Fruit fly (Drosophila melanogaster) whole organism, wandering third instar larva: ENCODE results near the gene CG13616.

Source experiments
- Abd-B ChIP-seq: fragments of >200 bp; optimal IDR thresholded peaks from 2 replicates; lab custom pipeline; 2017; ENCODE audit warnings: missing biosample characterization, missing genetic modification characterization
- pan ChIP-seq: fragments of >200 bp; optimal IDR thresholded peaks from 2 replicates; lab custom pipeline; 2017
- usp ChIP-seq: fragments of >200 bp; optimal IDR thresholded peaks from 2 replicates; lab custom pipeline; 2017; ENCODE audit warnings: missing biosample characterization, missing genetic modification characterization

Gene CG13616

DNA sequence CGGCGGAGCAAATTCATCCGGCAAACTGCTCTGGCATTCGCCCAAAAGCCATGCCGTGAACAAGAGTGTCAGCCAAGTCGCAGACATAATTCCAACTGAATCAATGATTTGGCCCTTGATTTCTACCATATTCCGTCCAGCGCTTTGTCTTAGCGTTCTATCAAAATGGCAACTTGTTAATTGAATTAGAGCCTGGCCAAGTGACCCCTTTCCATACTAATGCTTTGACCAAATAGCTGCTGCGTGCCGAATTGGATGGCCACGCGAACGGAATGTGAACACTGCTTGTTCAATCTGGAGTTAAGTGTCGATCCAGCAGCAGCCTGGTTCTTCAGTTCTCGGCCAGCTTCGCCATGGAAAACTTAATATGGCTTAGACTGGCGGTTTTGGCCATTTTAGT is 2.5 kb upstream of the CG13616 start, which contains the start of the genes CG5768 and CG13615:
Gene CG5768, minus strand, starts transcription at position 101 of the 400 bp plus-strand sequence.
Gene CG13615, plus strand, starts transcription at position 280 of the 400 bp plus-strand sequence.
- TF ChIP-seq usp (GFP tag; lab: Kevin White, UChicago) (no peak), pan (lab: Kevin White, UChicago) (no peak), Abd-B (no peak)
